Worm (Caenorhabditis elegans): ENCODE data around the gene B0563.7.

DNA sequence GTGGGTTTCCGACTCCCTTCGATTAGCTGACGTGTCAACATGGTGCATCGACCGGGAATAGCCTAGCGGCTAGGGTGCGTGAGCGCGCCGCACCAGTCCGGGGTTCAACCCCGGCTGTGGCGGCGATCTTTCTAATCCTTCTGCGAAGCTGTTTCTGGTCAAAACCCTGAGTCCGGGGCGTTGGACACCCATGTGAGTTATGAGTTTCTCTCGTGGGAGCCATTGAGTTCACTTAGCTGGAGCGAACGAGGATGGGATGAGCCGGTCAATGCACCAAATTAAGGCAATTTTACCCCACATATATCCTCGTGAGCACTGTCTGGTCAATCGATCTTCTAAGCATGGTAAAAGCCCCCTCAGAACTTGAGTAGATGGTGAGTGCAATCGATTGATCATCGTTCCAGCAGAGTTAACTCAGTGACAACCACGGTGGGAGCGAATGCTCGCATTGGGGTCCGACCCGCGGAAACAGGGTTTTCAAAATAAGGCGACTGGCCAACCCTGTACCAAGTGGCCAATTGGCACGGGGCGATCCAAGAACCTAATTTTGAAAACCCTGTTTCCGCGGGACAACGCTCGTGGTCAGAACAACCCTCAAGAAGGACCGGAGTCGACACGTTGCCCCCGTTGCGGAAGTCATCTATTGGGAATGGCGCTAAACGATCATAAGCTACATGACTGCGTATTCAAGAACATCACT is 37.8 kb upstream of the B0563.7 start, which contains the start of gene Y81B9A.1:
- TF ChIP-seq pha-4 (tag; optimal IDR thresholded peaks at IDR 0.05) (no peak), cnd-1 (tag; optimal IDR thresholded peaks at IDR 0.05) (no peak), ceh-43 (GFP tag; optimal IDR thresholded peaks at IDR 0.05) (no peak), flh-1 (GFP tag; optimal IDR thresholded peaks at IDR 0.05) (no peak), elt-1 (tag; optimal IDR thresholded peaks at IDR 0.05; ENCODE audit: borderline replicate concordance, insufficient read depth) (no peak), lin-13 (tag; optimal IDR thresholded peaks at IDR 0.05) (no peak), elt-3 (tag; optimal IDR thresholded peaks at IDR 0.05) (no peak), blmp-1 (tag; optimal IDR thresholded peaks at IDR 0.05) (no peak), nhr-76 (tag; optimal IDR thresholded peaks at IDR 0.05) (no peak), lsy-2 (tag; optimal IDR thresholded peaks at IDR 0.05) (no peak), nhr-237 (tag; optimal IDR thresholded peaks at IDR 0.05) (no peak)
